Worm (Caenorhabditis elegans) whole organism, early embryonic: Measurements from ENCODE around the gene gskl-1.
A peak's percentile ranks its signal among the peaks of the same experiment; 100 is the strongest.

ENCODE experiments used
- B0310.2 ChIP-seq: sonication (generic microtip); optimal IDR thresholded peaks from 2 replicates; lab custom pipeline; 2016; ENCODE audit warnings: mild to moderate bottlenecking, missing genetic modification characterization, missing compliant biosample characterization
- F13C5.2 ChIP-seq: sonication (generic microtip); optimal IDR thresholded peaks from 2 replicates; lab custom pipeline; 2017; ENCODE audit warnings: mild to moderate bottlenecking, missing genetic modification characterization, inconsistent platforms, missing compliant biosample characterization
- aly-1 ChIP-seq: sonication (generic microtip); optimal IDR thresholded peaks from 2 replicates; lab custom pipeline; 2016; ENCODE audit warnings: missing genetic modification characterization, missing compliant biosample characterization
- ama-1 ChIP-seq: fragments of 150-350 bp; optimal IDR thresholded peaks from 2 replicates; lab custom pipeline; 2014
- ceh-13 ChIP-seq: fragments of 200-800 bp; sonication (Bioruptor generic); optimal IDR thresholded peaks from 2 replicates; lab custom pipeline; 2018; ENCODE audit warnings: mild to moderate bottlenecking, missing genetic modification characterization, missing compliant biosample characterization
- ceh-36 ChIP-seq: sonication (generic microtip); optimal IDR thresholded peaks from 2 replicates; lab custom pipeline; 2016; ENCODE audit warnings: missing genetic modification characterization, inconsistent platforms, missing compliant biosample characterization
- ets-7 ChIP-seq: sonication (generic microtip); optimal IDR thresholded peaks from 2 replicates; lab custom pipeline; 2016; ENCODE audit warnings: missing genotype, missing genetic modification characterization, missing compliant biosample characterization
- flt-1 ChIP-seq: fragments of 200-800 bp; sonication (Bioruptor generic); IDR thresholded peaks from 2 replicates; pipeline ENCODE4 v1.3.6; 2022; ENCODE audit warnings: missing genetic modification characterization, missing compliant biosample characterization
- hmbx-1 ChIP-seq: sonication (generic microtip); optimal IDR thresholded peaks from 2 replicates; lab custom pipeline; 2016; ENCODE audit warnings: mild to moderate bottlenecking, missing genetic modification characterization, missing compliant biosample characterization
- hmg-4 ChIP-seq: fragments of 200-800 bp; sonication (Bioruptor generic); optimal IDR thresholded peaks from 2 replicates; lab custom pipeline; 2018; ENCODE audit warnings: mild to moderate bottlenecking, missing genetic modification characterization, missing compliant biosample characterization
- hnd-1 ChIP-seq: sonication (generic microtip); optimal IDR thresholded peaks from 2 replicates; lab custom pipeline; 2016; ENCODE audit warnings: missing genetic modification characterization, missing compliant biosample characterization
- pes-1 ChIP-seq: fragments of 200-800 bp; sonication (Bioruptor generic); IDR thresholded peaks from 2 replicates; pipeline ENCODE4 v1.3.6; 2022; ENCODE audit warnings: missing genetic modification reagents, missing genetic modification characterization, missing compliant biosample characterization
- scrt-1 ChIP-seq: fragments of 200-800 bp; sonication (Bioruptor generic); IDR thresholded peaks from 2 replicates; pipeline ENCODE4 v1.3.6; 2022; ENCODE audit warnings: missing genetic modification characterization, missing compliant biosample characterization
- sea-1 ChIP-seq: fragments of 200-800 bp; sonication (Bioruptor generic); conservative IDR thresholded peaks from 2 replicates; pipeline ENCODE4 v1.3.6; 2022; ENCODE audit warnings: missing genetic modification characterization, missing compliant biosample characterization
- tbx-11 ChIP-seq: fragments of 200-800 bp; sonication (Bioruptor generic); IDR thresholded peaks from 2 replicates; pipeline ENCODE4 v1.3.6; 2022; ENCODE audit warnings: missing genetic modification characterization, missing compliant biosample characterization
- tbx-37 ChIP-seq: fragments of 200-800 bp; sonication (Bioruptor generic); conservative IDR thresholded peaks from 2 replicates; pipeline ENCODE4 v1.3.6; 2022; ENCODE audit warnings: missing genetic modification reagents, missing genetic modification characterization, missing compliant biosample characterization
- tra-4 ChIP-seq: sonication (generic microtip); optimal IDR thresholded peaks from 2 replicates; lab custom pipeline; 2017; ENCODE audit warnings: missing genetic modification characterization, missing compliant biosample characterization

The gskl-1 gene

ce11 chrII:10988575-10988974, 41.2 kb downstream of the gskl-1 start:
- no peak for TF ChIP-seq tbx-37 (GFP tag; lab: Robert Waterston, UW)
- TF ChIP-seq tra-4 (tag; lab: Kevin White, UChicago): no peak
- no peak for TF ChIP-seq hmg-4 (GFP tag; lab: Kevin White, UChicago)
- no peak for TF ChIP-seq hnd-1 (tag; lab: Kevin White, UChicago)
- TF ChIP-seq pes-1 (GFP tag; lab: Robert Waterston, UW): no peak
- no peak for TF ChIP-seq hmbx-1 (tag; lab: Kevin White, UChicago)
- no peak for TF ChIP-seq flt-1
- TF ChIP-seq aly-1 (tag; lab: Kevin White, UChicago): no peak
- TF ChIP-seq sea-1 (GFP tag; lab: Robert Waterston, UW): no peak
- no peak for TF ChIP-seq ets-7
- no peak for TF ChIP-seq tbx-11
- no peak for TF ChIP-seq F13C5.2 (tag; lab: Kevin White, UChicago)
- no peak for TF ChIP-seq B0310.2
- no peak for TF ChIP-seq ama-1 (lab: Kevin White, UChicago)
- no peak for TF ChIP-seq ceh-13 (GFP tag; lab: Kevin White, UChicago)
- TF ChIP-seq scrt-1 (GFP tag; lab: Robert Waterston, UW): no peak

- TF ChIP-seq tra-4 (tag; lab: Kevin White, UChicago): no peak
- peak; percentile 7 for TF ChIP-seq hmg-4 (GFP tag; lab: Kevin White, UChicago)
Measured at ce11 chrII:10989180-10989579, 41.8 kb downstream of the gskl-1 start.

DNA sequence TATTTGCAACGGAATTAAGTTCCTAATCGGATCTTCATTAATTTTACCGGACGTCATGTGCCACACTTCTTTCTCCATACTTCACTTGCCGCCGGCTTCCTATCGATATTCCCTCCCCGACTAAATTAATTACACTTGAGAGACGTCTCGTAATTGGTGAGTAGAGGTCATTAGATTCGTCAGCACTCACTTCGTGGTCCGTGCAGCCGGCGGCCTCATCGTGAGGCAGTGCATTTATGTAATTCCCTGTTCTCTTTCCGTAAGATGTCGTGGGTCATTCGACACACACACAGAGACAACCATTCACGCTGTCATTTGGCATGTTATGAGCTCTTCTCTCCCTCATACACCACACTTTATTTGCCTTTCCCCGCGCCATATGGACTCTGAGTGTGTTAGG, 43.2 kb downstream of the gskl-1 start:
- TF ChIP-seq pes-1 (GFP tag; lab: Robert Waterston, UW): 0 out of 2 replicates have a peak, but pooled peaks have one; percentile 30
- peak; percentile 51 for TF ChIP-seq hmg-4 (GFP tag; lab: Kevin White, UChicago)
- no peak for TF ChIP-seq hmbx-1 (tag; lab: Kevin White, UChicago)
- TF ChIP-seq tbx-11: 0 out of 2 replicates have a peak, but pooled peaks have one; percentile 10
- TF ChIP-seq sea-1 (GFP tag; lab: Robert Waterston, UW): no peak

ce11 chrII:10993607-10994229, 46.4 kb downstream of the gskl-1 start:
- TF ChIP-seq hnd-1 (tag; lab: Kevin White, UChicago) (no peak), sea-1 (GFP tag; lab: Robert Waterston, UW) (no peak), F13C5.2 (tag; lab: Kevin White, UChicago) (no peak), B0310.2 (no peak), tbx-37 (GFP tag; lab: Robert Waterston, UW) (no peak), ets-7 (no peak), hmbx-1 (tag; lab: Kevin White, UChicago) (no peak), tbx-11 (no peak), scrt-1 (GFP tag; lab: Robert Waterston, UW) (no peak), ama-1 (lab: Kevin White, UChicago) (no peak), ceh-13 (GFP tag; lab: Kevin White, UChicago) (no peak), flt-1 (no peak), pes-1 (GFP tag; lab: Robert Waterston, UW) (no peak), aly-1 (tag; lab: Kevin White, UChicago) (no peak), hmg-4 (GFP tag; lab: Kevin White, UChicago) (no peak), tra-4 (tag; lab: Kevin White, UChicago) (no peak), ceh-36 (tag; lab: Kevin White, UChicago) (no peak)

DNA sequence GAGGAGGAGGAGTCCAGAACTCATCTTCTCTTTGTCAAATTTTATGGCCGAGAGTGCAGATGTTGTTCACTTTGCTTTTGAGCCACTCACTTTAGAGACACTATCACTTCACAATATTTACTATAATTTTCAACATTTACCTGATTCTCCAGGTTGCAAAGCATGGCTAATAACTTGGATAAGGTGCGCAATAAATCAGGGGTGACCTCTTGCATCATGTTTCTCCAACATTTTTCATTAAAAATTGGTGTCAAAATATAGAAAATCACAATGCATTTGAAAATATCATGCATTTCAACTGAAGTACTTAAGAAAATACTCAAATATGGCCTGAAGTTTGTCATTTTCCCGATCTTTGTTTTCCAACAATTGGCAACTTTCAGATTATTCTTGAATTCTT, 48.2 kb downstream of the gskl-1 start:
- TF ChIP-seq ceh-36 (tag; lab: Kevin White, UChicago) (no peak), ets-7 (no peak), tbx-37 (GFP tag; lab: Robert Waterston, UW) (no peak), hmbx-1 (tag; lab: Kevin White, UChicago) (no peak), flt-1 (no peak), sea-1 (GFP tag; lab: Robert Waterston, UW) (no peak), F13C5.2 (tag; lab: Kevin White, UChicago) (no peak), pes-1 (GFP tag; lab: Robert Waterston, UW) (no peak)
